Worm (Caenorhabditis elegans) whole organism, L1 larva: ENCODE results near the gene csn-1.

Experiments used
- C04F5.9 ChIP-seq: sonication (generic microtip); optimal IDR thresholded peaks from 2 replicates; lab custom pipeline; 2016; ENCODE audit warnings: missing genetic modification characterization, missing compliant biosample characterization
- C34B4.2 ChIP-seq: sonication (generic microtip); optimal IDR thresholded peaks from 2 replicates; lab custom pipeline; 2017; ENCODE audit warnings: mild to moderate bottlenecking, missing genetic modification characterization, missing compliant biosample characterization
- Y116A8C.19 ChIP-seq: sonication (generic microtip); optimal IDR thresholded peaks from 2 replicates; lab custom pipeline; 2016; ENCODE audit warnings: missing compliant biosample characterization, missing genetic modification characterization, borderline replicate concordance
- aha-1 ChIP-seq: fragments of 150-350 bp; optimal IDR thresholded peaks from 2 replicates; lab custom pipeline; 2014; ENCODE audit warnings: missing biosample characterization, missing genetic modification characterization
- alr-1 ChIP-seq: fragments of 200-800 bp; sonication (Bioruptor generic); optimal IDR thresholded peaks from 2 replicates; lab custom pipeline; 2018; ENCODE audit warnings: borderline replicate concordance, mild to moderate bottlenecking, missing genetic modification characterization, missing compliant biosample characterization
- ama-1 ChIP-seq: fragments of 150-350 bp; optimal IDR thresholded peaks from 2 replicates; lab custom pipeline; 2014
- blmp-1 ChIP-seq: fragments of 150-350 bp; optimal IDR thresholded peaks from 2 replicates; lab custom pipeline; 2014; ENCODE audit warnings: missing biosample characterization, missing genetic modification characterization
- ceh-63 ChIP-seq: fragments of 200-800 bp; sonication (Bioruptor generic); optimal IDR thresholded peaks from 2 replicates; lab custom pipeline; 2018; ENCODE audit warnings: mild to moderate bottlenecking, missing genetic modification characterization, missing compliant biosample characterization
- ceh-8 ChIP-seq: fragments of 200-800 bp; sonication (Bioruptor generic); optimal IDR thresholded peaks from 2 replicates; lab custom pipeline; 2018; ENCODE audit warnings: mild to moderate bottlenecking, missing genetic modification characterization, moderate library complexity, missing compliant biosample characterization
- ceh-82 ChIP-seq, 3 experiments: fragments of 150-350 bp in 1 of 3; sonication (generic microtip) in 2 of 3; optimal IDR thresholded peaks; 2 replicates each; lab custom pipeline; 2014 to 2017; ENCODE audit warnings: missing biosample characterization in 3 of 3, missing genetic modification characterization in 3 of 3
- ceh-88 ChIP-seq: fragments of 200-800 bp; sonication (Bioruptor generic); IDR thresholded peaks from 2 replicates; pipeline ENCODE4 v1.3.6; 2022; ENCODE audit warnings: missing genetic modification characterization, missing compliant biosample characterization
- ceh-90 ChIP-seq: sonication (generic microtip); optimal IDR thresholded peaks from 2 replicates; lab custom pipeline; 2016; ENCODE audit warnings: missing genetic modification characterization, missing compliant biosample characterization
- ces-1 ChIP-seq: fragments of 150-350 bp; optimal IDR thresholded peaks from 2 replicates; lab custom pipeline; 2014; ENCODE audit warnings: missing biosample characterization, missing genetic modification reagents, missing genetic modification characterization
- dpl-1 ChIP-seq, 3 experiments: fragments of 150-350 bp in 2 of 3; sonication (generic microtip) in 1 of 3; optimal IDR thresholded peaks; 2 replicates each; lab custom pipeline; 2014 to 2017; ENCODE audit warnings: missing biosample characterization in 3 of 3, missing genetic modification characterization in 3 of 3, missing genetic modification reagents in 3 of 3
- efl-3 ChIP-seq: fragments of 200-800 bp; sonication (Bioruptor generic); optimal IDR thresholded peaks from 2 replicates; lab custom pipeline; 2018; ENCODE audit warnings: mild to moderate bottlenecking, missing genetic modification characterization, missing compliant biosample characterization
- egl-13 ChIP-seq: sonication (generic microtip); optimal IDR thresholded peaks from 2 replicates; lab custom pipeline; 2016; ENCODE audit warnings: missing genotype, missing genetic modification reagents, missing genetic modification characterization, missing compliant biosample characterization
- egl-27 ChIP-seq, 2 experiments: fragments of 150-350 bp in 1 of 2; sonication (generic microtip); optimal IDR thresholded peaks; 3 replicates each; lab custom pipeline; 2017 to 2018; ENCODE audit warnings: missing biosample characterization in 2 of 2, missing genetic modification characterization in 2 of 2, missing genetic modification reagents in 2 of 2
- elt-2 ChIP-seq: sonication (generic microtip); optimal IDR thresholded peaks from 2 replicates; lab custom pipeline; 2016; ENCODE audit warnings: missing genetic modification characterization, mild to moderate bottlenecking, inconsistent platforms, missing compliant biosample characterization, missing genetic modification reagents
- elt-3 ChIP-seq, 6 experiments: fragments of 150-350 bp in 1 of 6; sonication (generic microtip); optimal IDR thresholded peaks; 2 replicates each; lab custom pipeline; 2017 to 2018; ENCODE audit warnings: missing biosample characterization in 6 of 6, missing genetic modification characterization in 6 of 6, inconsistent platforms in 1 of 6
- ets-5 ChIP-seq: fragments of 200-800 bp; sonication (Bioruptor generic); IDR thresholded peaks from 2 replicates; pipeline ENCODE4 v1.3.6; 2022; ENCODE audit warnings: missing genetic modification characterization, missing compliant biosample characterization
- fkh-10 ChIP-seq: sonication (generic microtip); optimal IDR thresholded peaks from 2 replicates; lab custom pipeline; 2017; ENCODE audit warnings: missing biosample characterization, missing genetic modification reagents, missing genetic modification characterization
- fkh-4 ChIP-seq: sonication (generic microtip); optimal IDR thresholded peaks from 2 replicates; lab custom pipeline; 2016; ENCODE audit warnings: missing compliant biosample characterization, missing genetic modification characterization, borderline replicate concordance
- fkh-8 ChIP-seq: sonication (generic microtip); optimal IDR thresholded peaks from 2 replicates; lab custom pipeline; 2016; ENCODE audit warnings: mild to moderate bottlenecking, missing genetic modification characterization, missing compliant biosample characterization
- fos-1 ChIP-seq: fragments of 150-350 bp; optimal IDR thresholded peaks from 2 replicates; lab custom pipeline; 2014; ENCODE audit warnings: missing biosample characterization, missing genetic modification characterization
- hlh-17 ChIP-seq: fragments of 200-800 bp; sonication (Bioruptor generic); optimal IDR thresholded peaks from 2 replicates; lab custom pipeline; 2018; ENCODE audit warnings: missing genetic modification characterization, mild to moderate bottlenecking, missing compliant biosample characterization, moderate library complexity, borderline replicate concordance
- hpl-2 ChIP-seq: fragments of 150-350 bp; optimal IDR thresholded peaks from 2 replicates; lab custom pipeline; 2014; ENCODE audit warnings: missing biosample characterization, missing genetic modification reagents, missing genetic modification characterization
- irx-1 ChIP-seq: sonication (generic microtip); optimal IDR thresholded peaks from 2 replicates; lab custom pipeline; 2016; ENCODE audit warnings: missing genetic modification characterization, missing compliant biosample characterization
- lin-15B ChIP-seq: fragments of 150-350 bp; sonication (generic microtip); optimal IDR thresholded peaks from 3 replicates; lab custom pipeline; 2014; ENCODE audit warnings: missing biosample characterization, missing genetic modification characterization
- lin-35 ChIP-seq, 2 experiments: fragments of 150-350 bp; optimal IDR thresholded peaks; 2 replicates each; lab custom pipeline; 2014; ENCODE audit warnings: missing biosample characterization in 2 of 2, missing genetic modification characterization in 2 of 2, missing genetic modification reagents in 2 of 2
- lin-39 ChIP-seq: fragments of 150-350 bp; optimal IDR thresholded peaks from 2 replicates; lab custom pipeline; 2014; ENCODE audit warnings: missing biosample characterization, missing genetic modification reagents, missing genetic modification characterization
- lsy-2 ChIP-seq, 2 experiments: fragments of 150-350 bp; optimal IDR thresholded peaks; 2 replicates each; lab custom pipeline; 2014; ENCODE audit warnings: missing biosample characterization in 2 of 2, missing genetic modification characterization in 2 of 2
- mab-9 ChIP-seq: fragments of 200-800 bp; sonication (Bioruptor generic); IDR thresholded peaks from 2 replicates; pipeline ENCODE4 v1.3.6; 2022; ENCODE audit warnings: missing genetic modification reagents, missing genetic modification characterization, missing compliant biosample characterization
- nhr-12 ChIP-seq: sonication (generic microtip); optimal IDR thresholded peaks from 2 replicates; lab custom pipeline; 2017; ENCODE audit warnings: missing biosample characterization, missing genetic modification characterization
- nhr-28 ChIP-seq: fragments of 150-350 bp; optimal IDR thresholded peaks from 2 replicates; lab custom pipeline; 2014; ENCODE audit warnings: missing biosample characterization, missing genetic modification characterization
- nhr-76 ChIP-seq: sonication (generic microtip); optimal IDR thresholded peaks from 2 replicates; lab custom pipeline; 2017; ENCODE audit warnings: missing biosample characterization, missing genetic modification characterization
- nhr-84 ChIP-seq: sonication (generic microtip); optimal IDR thresholded peaks from 2 replicates; lab custom pipeline; 2017; ENCODE audit warnings: missing biosample characterization, missing genetic modification characterization
- nhr-85 ChIP-seq: sonication (generic microtip); peaks from one replicate; lab custom pipeline; 2016; ENCODE audit warnings: missing genetic modification characterization, inconsistent platforms, missing compliant biosample characterization
- pag-3 ChIP-seq: sonication (generic microtip); optimal IDR thresholded peaks from 2 replicates; lab custom pipeline; 2017; ENCODE audit warnings: missing genetic modification characterization, mild to moderate bottlenecking, missing compliant biosample characterization, antibody characterized with exemption, borderline replicate concordance; ENCODE audit not compliant: insufficient read depth
- pqm-1 ChIP-seq: sonication (generic microtip); optimal IDR thresholded peaks from 3 replicates; lab custom pipeline; 2017; ENCODE audit warnings: missing biosample characterization, missing genetic modification characterization
- skn-1 ChIP-seq: fragments of 150-350 bp; optimal IDR thresholded peaks from 2 replicates; lab custom pipeline; 2014; ENCODE audit warnings: missing biosample characterization, missing genetic modification characterization
- snu-23 ChIP-seq: sonication (generic microtip); optimal IDR thresholded peaks from 2 replicates; lab custom pipeline; 2016; ENCODE audit warnings: missing genetic modification characterization, missing compliant biosample characterization
- sptf-1 ChIP-seq: fragments of 150-350 bp; optimal IDR thresholded peaks from 2 replicates; lab custom pipeline; 2014; ENCODE audit warnings: missing biosample characterization, missing genetic modification characterization
- swsn-7 ChIP-seq: sonication (generic microtip); optimal IDR thresholded peaks from 2 replicates; lab custom pipeline; 2016; ENCODE audit warnings: missing genetic modification characterization, missing compliant biosample characterization
- tbx-2 ChIP-seq: sonication (generic microtip); optimal IDR thresholded peaks from 2 replicates; lab custom pipeline; 2016; ENCODE audit warnings: missing genetic modification characterization, missing compliant biosample characterization
- tlp-1 ChIP-seq: fragments of 150-350 bp; optimal IDR thresholded peaks from 2 replicates; lab custom pipeline; 2014; ENCODE audit warnings: missing biosample characterization, missing genetic modification characterization
- unc-130 ChIP-seq: fragments of 150-350 bp; optimal IDR thresholded peaks from 2 replicates; lab custom pipeline; 2017; ENCODE audit warnings: missing biosample characterization, missing genetic modification characterization, inconsistent platforms
- unc-62 ChIP-seq: fragments of 150-350 bp; optimal IDR thresholded peaks from 2 replicates; lab custom pipeline; 2014; ENCODE audit warnings: missing biosample characterization, missing genetic modification reagents, missing genetic modification characterization
- unc-86 ChIP-seq: sonication (generic microtip); optimal IDR thresholded peaks from 2 replicates; lab custom pipeline; 2016; ENCODE audit warnings: missing genetic modification characterization, missing compliant biosample characterization
- unc-98 ChIP-seq: fragments of 200-800 bp; sonication (Bioruptor generic); IDR thresholded peaks from 2 replicates; pipeline ENCODE4 v1.3.6; 2022; ENCODE audit warnings: missing genetic modification characterization, missing compliant biosample characterization
- vab-15 ChIP-seq: sonication (generic microtip); optimal IDR thresholded peaks from 2 replicates; lab custom pipeline; 2017; ENCODE audit warnings: missing genotype, mild to moderate bottlenecking, missing genetic modification characterization, missing compliant biosample characterization
- xbp-1 ChIP-seq: sonication (generic microtip); optimal IDR thresholded peaks from 2 replicates; lab custom pipeline; 2016; ENCODE audit warnings: missing genetic modification characterization, missing compliant biosample characterization
- zag-1 ChIP-seq: fragments of 150-350 bp; optimal IDR thresholded peaks from 2 replicates; lab custom pipeline; 2014; ENCODE audit warnings: missing biosample characterization, missing genetic modification characterization
- zip-4 ChIP-seq: fragments of 200-800 bp; sonication (Bioruptor generic); optimal IDR thresholded peaks from 2 replicates; lab custom pipeline; 2018; ENCODE audit warnings: mild to moderate bottlenecking, missing genetic modification characterization, moderate library complexity, missing compliant biosample characterization
- ztf-4 ChIP-seq: fragments of 150-350 bp; optimal IDR thresholded peaks from 2 replicates; lab custom pipeline; 2014; ENCODE audit warnings: missing biosample characterization, missing genetic modification characterization

csn-1 gene

ce11 chrV:17870569-17870968 is at the start of gene csn-1:
TSS of gene csn-1 (minus strand) at chrV:17870651.
- TF ChIP-seq blmp-1 (tag; lab: Kevin White, UChicago) (no peak), elt-3 (tag; optimal IDR thresholded peaks at IDR 0.05; lab: Kevin White, UChicago) (no peak), unc-98 (no peak), ztf-4 (tag; lab: Kevin White, UChicago) (no peak), elt-2 (tag; lab: Kevin White, UChicago) (no peak), nhr-12 (tag; lab: Kevin White, UChicago) (no peak), egl-13 (tag; lab: Kevin White, UChicago) (no peak), C34B4.2 (no peak), ceh-8 (GFP tag; lab: Kevin White, UChicago) (no peak), zip-4 (GFP tag; lab: Kevin White, UChicago) (no peak), ceh-63 (GFP tag; lab: Kevin White, UChicago) (no peak), ces-1 (GFP tag; lab: Kevin White, UChicago) (no peak), nhr-28 (tag; lab: Kevin White, UChicago) (no peak), zag-1 (tag; lab: Kevin White, UChicago) (no peak), lin-35 (GFP tag; optimal IDR thresholded peaks at IDR 0.05; lab: Kevin White, UChicago) (peak; percentile 10 to 41), dpl-1 (GFP tag; optimal IDR thresholded peaks at IDR 0.05; lab: Kevin White, UChicago) (peak; percentile 16 to 39 (median 21)), Y116A8C.19 (tag; lab: Kevin White, UChicago) (no peak), hpl-2 (GFP tag; lab: Kevin White, UChicago) (no peak), efl-3 (GFP tag; lab: Kevin White, UChicago) (no peak), unc-130 (tag; lab: Kevin White, UChicago) (no peak), unc-62 (GFP tag; lab: Kevin White, UChicago) (no peak), nhr-76 (tag; lab: Kevin White, UChicago) (no peak), egl-27 (tag; optimal IDR thresholded peaks at IDR 0.05; lab: Kevin White, UChicago) (no peak), lin-39 (tag; lab: Kevin White, UChicago) (no peak), vab-15 (tag; lab: Kevin White, UChicago) (no peak), C04F5.9 (no peak), ceh-88 (GFP tag; lab: Robert Waterston, UW) (no peak), pqm-1 (no peak), lin-15B (tag; lab: Kevin White, UChicago) (peak; percentile 14), fkh-8 (tag; lab: Kevin White, UChicago) (no peak), unc-86 (tag; lab: Kevin White, UChicago) (no peak), pag-3 (tag; lab: Kevin White, UChicago) (no peak), ceh-82 (tag; optimal IDR thresholded peaks at IDR 0.05; lab: Kevin White, UChicago) (peak in 2 of 3 experiments; percentile 32 to 33), xbp-1 (tag; lab: Kevin White, UChicago) (peak; percentile 48), ets-5 (GFP tag; lab: Robert Waterston, UW) (no peak), ceh-90 (tag; lab: Kevin White, UChicago) (peak; percentile 28), skn-1 (tag; lab: Kevin White, UChicago) (peak; percentile 1), tbx-2 (tag; lab: Kevin White, UChicago) (no peak), tlp-1 (no peak), sptf-1 (tag; lab: Kevin White, UChicago) (no peak), nhr-84 (no peak), lsy-2 (tag; optimal IDR thresholded peaks at IDR 0.05; lab: Kevin White, UChicago) (peak; percentile 7 to 17), mab-9 (GFP tag; lab: Robert Waterston, UW) (no peak), fkh-10 (GFP tag; lab: Kevin White, UChicago) (no peak), irx-1 (tag; lab: Kevin White, UChicago) (no peak), fkh-4 (tag; lab: Kevin White, UChicago) (no peak), fos-1 (tag; lab: Kevin White, UChicago) (no peak), snu-23 (GFP tag; lab: Kevin White, UChicago) (peak; percentile 21), aha-1 (no peak), swsn-7 (tag; lab: Kevin White, UChicago) (no peak), ama-1 (no peak), hlh-17 (GFP tag; lab: Kevin White, UChicago) (no peak), nhr-85 (tag; lab: Kevin White, UChicago) (no peak), alr-1 (tag; lab: Kevin White, UChicago) (no peak)
